Worm (Caenorhabditis elegans) whole organism, dauer: Measurements from ENCODE around the gene F41H10.5.

Experiments
- unc-62 ChIP-seq: sonication (generic microtip); optimal IDR thresholded peaks from 2 replicates; lab custom pipeline; 2017; ENCODE audit warnings: missing biosample characterization, missing genetic modification reagents, missing genetic modification characterization

The F41H10.5 gene

DNA sequence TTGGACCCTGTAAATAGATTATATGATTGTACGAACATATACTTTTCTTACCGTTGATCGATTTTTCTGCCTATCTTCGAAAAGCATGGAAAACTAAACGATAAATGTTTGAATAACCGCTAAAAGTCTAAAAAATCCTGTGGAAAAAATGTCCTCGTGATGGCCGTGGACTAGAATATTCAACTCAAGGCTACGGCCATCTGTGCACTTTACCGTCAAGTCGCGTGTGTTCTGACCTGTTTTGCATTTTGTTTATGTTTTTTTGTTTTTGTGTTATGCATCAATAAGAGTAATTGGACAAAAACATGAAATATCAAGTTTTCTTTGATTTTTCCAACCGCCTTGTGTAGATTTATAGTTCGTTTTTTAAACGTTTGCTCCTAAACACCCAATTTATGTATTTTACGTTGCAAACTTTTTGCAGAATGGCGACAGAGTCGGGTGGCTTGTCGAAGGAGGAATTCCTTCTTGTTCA is 3.5 kb downstream of the F41H10.5 start, which contains the start of the genes hda-6 and F41H10.4:
Gene hda-6, minus strand, starts transcription at position 172 of the 475 bp plus-strand sequence.
Gene F41H10.4, plus strand, starts transcription at position 425 of the 475 bp plus-strand sequence.
- TF ChIP-seq unc-62 (GFP tag; lab: Kevin White, UChicago) = no peak

ce11 chrIV:5366567-5366966 is 5.9 kb downstream of the F41H10.5 start, which contains the start of gene sand-1:
TSS of gene sand-1 (plus strand) at chrIV:5366867.
- TF ChIP-seq unc-62 (GFP tag; lab: Kevin White, UChicago) = no peak

DNA sequence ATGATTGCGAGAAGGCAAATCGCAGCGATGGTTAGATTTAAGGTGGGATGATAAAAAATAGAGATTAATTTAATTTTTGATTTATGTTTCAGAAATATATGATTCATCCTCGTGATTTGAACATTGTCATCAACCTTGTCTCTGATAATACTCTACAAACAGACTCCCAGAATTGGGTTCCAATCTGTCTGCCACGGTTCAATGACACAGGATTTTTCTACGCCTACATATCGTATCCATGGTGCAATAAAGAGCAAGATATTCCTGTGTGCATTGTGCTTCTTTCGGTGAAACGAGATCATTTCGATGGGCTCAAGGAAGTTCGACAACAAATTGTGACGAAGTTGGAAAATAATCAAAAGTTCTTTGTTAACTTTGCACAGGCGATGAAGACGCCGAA is 7.2 kb downstream of the F41H10.5 start:
- TF ChIP-seq unc-62 (GFP tag; lab: Kevin White, UChicago) = no peak

- TF ChIP-seq unc-62 (GFP tag; lab: Kevin White, UChicago) = no peak
These were observed 8.2 kb downstream of the F41H10.5 start for ce11 chrIV:5368860-5369259.

DNA sequence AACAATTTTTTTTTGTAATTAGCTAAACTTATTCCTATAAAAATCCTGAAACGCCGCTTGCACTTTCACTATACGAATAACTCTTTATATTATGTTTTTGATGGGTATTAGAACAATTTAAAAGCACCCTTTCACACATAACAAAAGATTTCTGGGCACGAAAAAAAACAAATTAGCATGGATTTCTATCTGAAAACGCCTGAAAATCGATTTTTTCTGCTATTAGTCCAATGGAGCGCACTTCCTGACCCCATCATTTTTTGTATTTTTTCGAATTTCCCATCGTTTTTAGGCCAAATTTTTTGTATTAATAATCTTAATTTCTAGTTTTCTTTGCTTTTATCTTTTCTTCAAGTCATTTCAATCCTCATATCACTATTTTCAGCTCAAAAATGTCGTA is 8.7 kb downstream of the F41H10.5 start, which contains the start of gene F41H10.3:
Gene F41H10.3, plus strand, starts transcription at position 388 of the 400 bp plus-strand sequence.
- no peak for TF ChIP-seq unc-62 (GFP tag; lab: Kevin White, UChicago)

DNA sequence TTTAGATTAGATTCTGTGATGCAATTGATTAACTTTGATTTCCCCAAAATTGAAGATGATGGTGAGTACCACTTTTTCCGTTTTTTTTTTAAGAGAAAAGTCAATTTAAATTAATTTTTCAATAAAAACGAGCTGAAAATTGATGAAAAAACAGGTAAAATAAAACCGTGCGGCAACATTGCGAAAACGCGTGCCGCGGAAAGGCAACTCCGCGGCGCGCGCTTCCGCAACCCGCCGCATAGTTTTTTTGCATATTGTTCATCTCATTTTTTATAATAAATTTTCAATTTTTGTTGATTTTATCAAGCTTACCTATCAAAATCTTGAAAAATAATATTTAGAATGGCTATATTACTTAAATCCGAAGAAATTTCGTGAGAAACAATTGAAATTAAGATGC is 10.2 kb downstream of the F41H10.5 start:
- no peak for TF ChIP-seq unc-62 (GFP tag; lab: Kevin White, UChicago)

- TF ChIP-seq unc-62 (GFP tag; lab: Kevin White, UChicago) = no peak
These were observed 13.6 kb downstream of the F41H10.5 start for ce11 chrIV:5374321-5374720.

- no peak for TF ChIP-seq unc-62 (GFP tag; lab: Kevin White, UChicago)
These were observed 14.2 kb downstream of the F41H10.5 start for ce11 chrIV:5374946-5375345.

DNA sequence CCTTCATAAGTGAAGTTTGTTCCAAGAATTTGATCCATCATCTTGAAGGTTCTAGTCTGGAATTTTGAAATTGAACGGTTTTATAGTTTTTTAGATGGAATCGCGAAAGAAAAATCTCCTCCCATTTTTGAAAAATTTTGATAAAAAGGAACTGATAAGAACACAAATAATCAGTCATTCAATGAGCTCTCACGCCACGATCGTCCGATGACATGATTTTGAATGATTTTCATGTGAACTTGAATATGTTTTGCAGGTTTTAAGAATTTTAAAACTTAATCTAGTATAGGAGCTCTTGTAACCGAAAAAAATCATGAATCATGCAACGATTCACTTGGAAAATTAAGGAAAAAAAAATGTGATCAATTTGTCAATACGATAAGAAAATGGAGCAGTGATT is 16.4 kb downstream of the F41H10.5 start, which contains the start of gene elo-5:
Gene elo-5, minus strand, starts transcription at position 56 of the 400 bp plus-strand sequence.
- no peak for TF ChIP-seq unc-62 (GFP tag; lab: Kevin White, UChicago)

- no peak for TF ChIP-seq unc-62 (GFP tag; lab: Kevin White, UChicago)
These were observed 19.4 kb downstream of the F41H10.5 start for ce11 chrIV:5380140-5380539.

- TF ChIP-seq unc-62 (GFP tag; lab: Kevin White, UChicago) = no peak
These were observed 20.6 kb downstream of the F41H10.5 start, which contains the start of gene F41H10.2 for ce11 chrIV:5381334-5381733. TSS of gene F41H10.2 (plus strand) at chrIV:5381634.

DNA sequence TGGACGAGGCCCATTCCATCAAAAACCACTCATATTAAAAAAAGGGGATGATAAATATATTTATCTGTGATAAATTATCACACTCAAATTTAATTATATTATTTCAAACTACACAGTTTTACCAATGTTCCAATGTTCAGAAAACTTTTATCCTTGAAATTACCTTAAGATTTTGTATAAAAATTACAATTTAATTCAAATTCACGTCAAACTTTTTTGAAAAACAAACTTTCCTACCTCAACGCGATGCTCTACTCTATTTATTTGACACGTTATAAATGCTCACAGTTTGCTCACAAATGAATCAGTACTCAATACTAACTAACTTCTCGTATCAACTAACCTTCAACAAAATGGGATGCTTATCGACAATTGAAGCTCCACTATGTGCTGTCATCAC is 21.9 kb downstream of the F41H10.5 start, which contains the start of gene F41H10.1:
Gene F41H10.1, plus strand, starts transcription at position 301 of the 400 bp plus-strand sequence.
- TF ChIP-seq unc-62 (GFP tag; lab: Kevin White, UChicago) = no peak

DNA sequence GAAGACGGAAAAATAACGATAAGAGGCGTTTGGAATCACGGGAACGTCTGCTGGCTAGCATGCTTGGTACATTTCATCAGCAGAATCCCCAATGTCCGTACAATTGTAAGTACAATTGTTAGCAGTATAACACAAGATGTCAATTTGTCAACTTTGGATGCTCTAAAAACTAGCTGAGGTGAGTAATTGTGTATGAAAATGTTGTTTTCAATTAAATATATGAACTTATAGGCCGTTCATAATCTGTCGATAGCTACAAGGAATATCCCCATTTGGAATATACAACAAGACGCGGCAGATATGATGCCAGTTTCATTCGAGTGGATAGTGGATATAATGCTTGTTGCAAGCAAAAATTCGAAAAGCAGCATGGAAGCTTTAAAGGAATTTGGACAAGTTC is 24.3 kb downstream of the F41H10.5 start, which contains the start of gene F41H10.12:
Gene F41H10.12, plus strand, starts transcription at position 301 of the 400 bp plus-strand sequence.
- TF ChIP-seq unc-62 (GFP tag; lab: Kevin White, UChicago) = no peak

DNA sequence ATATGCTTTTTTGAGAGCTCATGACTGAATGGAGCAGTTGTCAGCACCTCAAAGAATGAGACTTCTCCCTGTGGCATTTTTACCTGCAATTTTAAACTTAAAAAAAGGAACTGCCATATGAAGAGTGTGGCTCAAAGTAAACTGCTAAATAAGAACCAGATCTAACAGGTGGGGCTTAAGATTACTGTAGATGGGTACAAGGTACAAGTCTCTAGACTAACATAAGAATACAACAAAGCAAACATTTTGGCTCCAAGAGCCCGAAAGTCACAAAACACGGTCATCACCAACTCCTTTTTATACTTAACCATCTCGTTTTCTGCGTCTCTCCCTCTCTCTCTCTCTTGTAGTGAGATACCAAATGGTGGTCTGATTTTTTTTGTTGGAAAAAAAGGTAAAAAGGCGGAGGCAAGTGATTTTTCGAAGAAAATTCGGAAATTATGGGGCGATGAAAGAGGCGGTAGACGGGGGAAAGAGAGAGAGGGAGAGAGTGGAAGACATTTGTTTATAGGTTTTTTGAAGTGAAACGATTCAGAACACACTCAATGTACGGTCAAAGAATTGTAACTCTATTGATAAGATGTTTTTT is 27.9 kb downstream of the F41H10.5 start, which contains the start of gene elo-6:
Gene elo-6, minus strand, starts transcription at position 83 of the 589 bp plus-strand sequence.
- TF ChIP-seq unc-62 (GFP tag; lab: Kevin White, UChicago) = no peak

DNA sequence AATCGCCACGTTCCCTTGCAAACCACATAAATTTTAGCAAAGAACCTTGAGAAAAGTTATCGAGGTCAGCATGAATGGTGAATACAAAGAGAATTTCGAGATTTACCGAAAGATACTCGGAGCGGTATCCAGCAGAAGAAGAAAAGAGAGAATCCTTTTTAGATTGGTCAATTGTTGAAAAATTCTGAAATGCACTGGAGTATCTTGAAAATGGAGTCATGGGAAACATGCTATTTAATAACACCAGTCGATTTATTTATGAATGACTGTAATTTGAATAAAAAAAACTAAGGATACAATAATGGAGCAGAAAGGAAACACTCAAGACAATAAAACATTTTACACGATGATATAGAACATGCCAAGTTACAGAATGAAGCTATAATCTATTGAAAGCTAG is 29.2 kb downstream of the F41H10.5 start:
- no peak for TF ChIP-seq unc-62 (GFP tag; lab: Kevin White, UChicago)

ce11 chrIV:5391507-5392057 is 30.9 kb downstream of the F41H10.5 start, which contains the start of the genes htp-1 and ZK616.5:
TSS of gene htp-1 (minus strand) at chrIV:5391557.
TSS of gene ZK616.5 (plus strand) at chrIV:5391929.
- TF ChIP-seq unc-62 (GFP tag; lab: Kevin White, UChicago) = no peak
